Worm (Caenorhabditis elegans) whole organism, L1 larva: ENCODE measurements around the gene Y39B6A.10.
A peak's percentile ranks its signal among the peaks of the same experiment; 100 is the strongest.

Experiments
- F16B12.6 ChIP-seq: fragments of 150-350 bp; optimal IDR thresholded peaks from 2 replicates; lab custom pipeline; 2014; ENCODE audit warnings: missing biosample characterization, missing genetic modification characterization
- aha-1 ChIP-seq: fragments of 150-350 bp; optimal IDR thresholded peaks from 2 replicates; lab custom pipeline; 2014; ENCODE audit warnings: missing biosample characterization, missing genetic modification characterization
- aly-2 ChIP-seq: fragments of 150-350 bp; optimal IDR thresholded peaks from 2 replicates; lab custom pipeline; 2014; ENCODE audit warnings: missing biosample characterization, missing genetic modification characterization
- blmp-1 ChIP-seq: fragments of 150-350 bp; optimal IDR thresholded peaks from 2 replicates; lab custom pipeline; 2014; ENCODE audit warnings: missing biosample characterization, missing genetic modification characterization
- ceh-8 ChIP-seq: fragments of 200-800 bp; sonication (Bioruptor generic); optimal IDR thresholded peaks from 2 replicates; lab custom pipeline; 2018; ENCODE audit warnings: mild to moderate bottlenecking, missing genetic modification characterization, moderate library complexity, missing compliant biosample characterization
- ceh-88 ChIP-seq: fragments of 200-800 bp; sonication (Bioruptor generic); IDR thresholded peaks from 2 replicates; pipeline ENCODE4 v1.3.6; 2022; ENCODE audit warnings: missing genetic modification characterization, missing compliant biosample characterization
- ceh-90 ChIP-seq: sonication (generic microtip); optimal IDR thresholded peaks from 2 replicates; lab custom pipeline; 2016; ENCODE audit warnings: missing genetic modification characterization, missing compliant biosample characterization
- ces-1 ChIP-seq: fragments of 150-350 bp; optimal IDR thresholded peaks from 2 replicates; lab custom pipeline; 2014; ENCODE audit warnings: missing biosample characterization, missing genetic modification reagents, missing genetic modification characterization
- efl-1 ChIP-seq, 4 experiments: fragments of 150-350 bp; optimal IDR thresholded peaks in 3 of 4; peaks in 1 of 4; 1 replicate in 1 of 4; 2 replicates in 3 of 4; lab custom pipeline; 2014; ENCODE audit warnings: missing biosample characterization in 2 of 4, missing genetic modification characterization in 2 of 4, missing genetic modification reagents in 2 of 4
- efl-3 ChIP-seq: fragments of 200-800 bp; sonication (Bioruptor generic); optimal IDR thresholded peaks from 2 replicates; lab custom pipeline; 2018; ENCODE audit warnings: mild to moderate bottlenecking, missing genetic modification characterization, missing compliant biosample characterization
- egl-13 ChIP-seq: sonication (generic microtip); optimal IDR thresholded peaks from 2 replicates; lab custom pipeline; 2016; ENCODE audit warnings: missing genotype, missing genetic modification reagents, missing genetic modification characterization, missing compliant biosample characterization
- egl-27 ChIP-seq, 2 experiments: fragments of 150-350 bp in 1 of 2; sonication (generic microtip); optimal IDR thresholded peaks; 3 replicates each; lab custom pipeline; 2017 to 2018; ENCODE audit warnings: missing biosample characterization in 2 of 2, missing genetic modification characterization in 2 of 2, missing genetic modification reagents in 2 of 2
- elt-2 ChIP-seq: sonication (generic microtip); optimal IDR thresholded peaks from 2 replicates; lab custom pipeline; 2016; ENCODE audit warnings: missing genetic modification characterization, mild to moderate bottlenecking, inconsistent platforms, missing compliant biosample characterization, missing genetic modification reagents
- fkh-10 ChIP-seq: sonication (generic microtip); optimal IDR thresholded peaks from 2 replicates; lab custom pipeline; 2017; ENCODE audit warnings: missing biosample characterization, missing genetic modification reagents, missing genetic modification characterization
- fkh-8 ChIP-seq: sonication (generic microtip); optimal IDR thresholded peaks from 2 replicates; lab custom pipeline; 2016; ENCODE audit warnings: mild to moderate bottlenecking, missing genetic modification characterization, missing compliant biosample characterization
- grh-1 ChIP-seq: fragments of 200-800 bp; sonication (Bioruptor generic); IDR thresholded peaks from 2 replicates; pipeline ENCODE4 v1.3.6; 2022; ENCODE audit warnings: missing genetic modification reagents, missing genetic modification characterization, missing compliant biosample characterization
- hlh-17 ChIP-seq: fragments of 200-800 bp; sonication (Bioruptor generic); optimal IDR thresholded peaks from 2 replicates; lab custom pipeline; 2018; ENCODE audit warnings: missing genetic modification characterization, mild to moderate bottlenecking, missing compliant biosample characterization, moderate library complexity, borderline replicate concordance
- irx-1 ChIP-seq: sonication (generic microtip); optimal IDR thresholded peaks from 2 replicates; lab custom pipeline; 2016; ENCODE audit warnings: missing genetic modification characterization, missing compliant biosample characterization
- jun-1 ChIP-seq: fragments of 150-350 bp; optimal IDR thresholded peaks from 2 replicates; lab custom pipeline; 2014; ENCODE audit warnings: missing biosample characterization, missing genetic modification reagents, missing genetic modification characterization
- lin-13 ChIP-seq: fragments of 150-350 bp; optimal IDR thresholded peaks from 2 replicates; lab custom pipeline; 2014; ENCODE audit warnings: missing biosample characterization, missing genetic modification reagents, missing genetic modification characterization
- lin-14 ChIP-seq: fragments of 200-800 bp; sonication (Bioruptor generic); optimal IDR thresholded peaks from 2 replicates; lab custom pipeline; 2018; ENCODE audit warnings: mild to moderate bottlenecking, missing genetic modification characterization, moderate library complexity, missing compliant biosample characterization
- lin-15B ChIP-seq: fragments of 150-350 bp; sonication (generic microtip); optimal IDR thresholded peaks from 3 replicates; lab custom pipeline; 2014; ENCODE audit warnings: missing biosample characterization, missing genetic modification characterization
- lin-35 ChIP-seq, 2 experiments: fragments of 150-350 bp; optimal IDR thresholded peaks; 2 replicates each; lab custom pipeline; 2014; ENCODE audit warnings: missing biosample characterization in 2 of 2, missing genetic modification characterization in 2 of 2, missing genetic modification reagents in 2 of 2
- mab-9 ChIP-seq: fragments of 200-800 bp; sonication (Bioruptor generic); IDR thresholded peaks from 2 replicates; pipeline ENCODE4 v1.3.6; 2022; ENCODE audit warnings: missing genetic modification reagents, missing genetic modification characterization, missing compliant biosample characterization
- mef-2 ChIP-seq: fragments of 150-350 bp; optimal IDR thresholded peaks from 2 replicates; lab custom pipeline; 2014; ENCODE audit warnings: missing biosample characterization, missing genetic modification characterization
- nhr-20 ChIP-seq: sonication (generic microtip); optimal IDR thresholded peaks from 2 replicates; lab custom pipeline; 2016; ENCODE audit warnings: mild to moderate bottlenecking, missing genetic modification characterization, missing compliant biosample characterization
- nhr-28 ChIP-seq: fragments of 150-350 bp; optimal IDR thresholded peaks from 2 replicates; lab custom pipeline; 2014; ENCODE audit warnings: missing biosample characterization, missing genetic modification characterization
- nhr-47 ChIP-seq: sonication (generic microtip); optimal IDR thresholded peaks from 2 replicates; lab custom pipeline; 2016; ENCODE audit warnings: mild to moderate bottlenecking, missing genetic modification characterization, moderate library complexity, missing compliant biosample characterization
- nhr-77 ChIP-seq: fragments of 150-350 bp; optimal IDR thresholded peaks from 2 replicates; lab custom pipeline; 2014; ENCODE audit warnings: missing biosample characterization, missing genetic modification characterization
- nhr-90 ChIP-seq: sonication (generic microtip); optimal IDR thresholded peaks from 2 replicates; lab custom pipeline; 2016; ENCODE audit warnings: mild to moderate bottlenecking, missing genetic modification characterization, missing compliant biosample characterization; ENCODE audit not compliant: poor library complexity
- pax-3 ChIP-seq: fragments of 200-800 bp; sonication (Bioruptor generic); optimal IDR thresholded peaks from 2 replicates; lab custom pipeline; 2018; ENCODE audit warnings: mild to moderate bottlenecking, missing genetic modification characterization, moderate library complexity, missing compliant biosample characterization
- skn-1 ChIP-seq: fragments of 150-350 bp; optimal IDR thresholded peaks from 2 replicates; lab custom pipeline; 2014; ENCODE audit warnings: missing biosample characterization, missing genetic modification characterization
- sox-4 ChIP-seq: sonication (generic microtip); optimal IDR thresholded peaks from 2 replicates; lab custom pipeline; 2016; ENCODE audit warnings: missing genetic modification characterization, missing compliant biosample characterization
- sup-37 ChIP-seq: fragments of 200-800 bp; sonication (Bioruptor generic); optimal IDR thresholded peaks from 2 replicates; lab custom pipeline; 2018; ENCODE audit warnings: mild to moderate bottlenecking, missing genetic modification characterization, missing compliant biosample characterization
- swsn-7 ChIP-seq: sonication (generic microtip); optimal IDR thresholded peaks from 2 replicates; lab custom pipeline; 2016; ENCODE audit warnings: missing genetic modification characterization, missing compliant biosample characterization
- tbx-2 ChIP-seq: sonication (generic microtip); optimal IDR thresholded peaks from 2 replicates; lab custom pipeline; 2016; ENCODE audit warnings: missing genetic modification characterization, missing compliant biosample characterization
- unc-130 ChIP-seq: fragments of 150-350 bp; optimal IDR thresholded peaks from 2 replicates; lab custom pipeline; 2017; ENCODE audit warnings: missing biosample characterization, missing genetic modification characterization, inconsistent platforms
- unc-62 ChIP-seq: fragments of 150-350 bp; optimal IDR thresholded peaks from 2 replicates; lab custom pipeline; 2014; ENCODE audit warnings: missing biosample characterization, missing genetic modification reagents, missing genetic modification characterization
- unc-86 ChIP-seq: sonication (generic microtip); optimal IDR thresholded peaks from 2 replicates; lab custom pipeline; 2016; ENCODE audit warnings: missing genetic modification characterization, missing compliant biosample characterization
- unc-98 ChIP-seq: fragments of 200-800 bp; sonication (Bioruptor generic); IDR thresholded peaks from 2 replicates; pipeline ENCODE4 v1.3.6; 2022; ENCODE audit warnings: missing genetic modification characterization, missing compliant biosample characterization
- xbp-1 ChIP-seq: sonication (generic microtip); optimal IDR thresholded peaks from 2 replicates; lab custom pipeline; 2016; ENCODE audit warnings: missing genetic modification characterization, missing compliant biosample characterization
- zag-1 ChIP-seq: fragments of 150-350 bp; optimal IDR thresholded peaks from 2 replicates; lab custom pipeline; 2014; ENCODE audit warnings: missing biosample characterization, missing genetic modification characterization
- zip-4 ChIP-seq: fragments of 200-800 bp; sonication (Bioruptor generic); optimal IDR thresholded peaks from 2 replicates; lab custom pipeline; 2018; ENCODE audit warnings: mild to moderate bottlenecking, missing genetic modification characterization, moderate library complexity, missing compliant biosample characterization
- ztf-11 ChIP-seq, 2 experiments: sonication (generic microtip); optimal IDR thresholded peaks; 2 replicates each; lab custom pipeline; 2016 to 2017; ENCODE audit warnings: missing genetic modification characterization in 2 of 2, missing biosample characterization in 1 of 2, missing compliant biosample characterization in 1 of 2
- ztf-4 ChIP-seq: fragments of 150-350 bp; optimal IDR thresholded peaks from 2 replicates; lab custom pipeline; 2014; ENCODE audit warnings: missing biosample characterization, missing genetic modification characterization

The Y39B6A.10 gene

ce11 chrV:19124586-19124985 lies 8.8 kb downstream of the Y39B6A.10 start, which contains the start of gene bed-1:
Gene bed-1 (minus strand): TSS chrV:19124922.
- TF ChIP-seq nhr-77 (tag; lab: Kevin White, UChicago) (no peak), efl-1 (optimal IDR thresholded peaks at IDR 0.05; lab: Kevin White, UChicago) (no peak), efl-1 (GFP tag; optimal IDR thresholded peaks at IDR 0.05 in 1 of 2; lab: Kevin White, UChicago) (peak in 1 of 2 experiments; percentile 89), mab-9 (no peak)

- TF ChIP-seq unc-62 (GFP tag; lab: Kevin White, UChicago) (no peak), pax-3 (tag; lab: Kevin White, UChicago) (no peak), lin-15B (tag; lab: Kevin White, UChicago) (no peak), ceh-90 (no peak), skn-1 (tag; lab: Kevin White, UChicago) (no peak), unc-130 (tag; lab: Kevin White, UChicago) (no peak), ces-1 (GFP tag; lab: Kevin White, UChicago) (no peak), nhr-47 (tag; lab: Kevin White, UChicago) (no peak), egl-13 (tag; lab: Kevin White, UChicago) (no peak), ztf-11 (tag; optimal IDR thresholded peaks at IDR 0.05; lab: Kevin White, UChicago) (no peak), unc-86 (no peak), hlh-17 (GFP tag; lab: Kevin White, UChicago) (no peak), egl-27 (tag; optimal IDR thresholded peaks at IDR 0.05; lab: Kevin White, UChicago) (no peak), jun-1 (tag; lab: Kevin White, UChicago) (no peak), zag-1 (tag; lab: Kevin White, UChicago) (no peak), ceh-88 (GFP tag; lab: Robert Waterston, UW) (no peak)
Observed at ce11 chrV:19120743-19121642, 12.4 kb downstream of the Y39B6A.10 start.

DNA sequence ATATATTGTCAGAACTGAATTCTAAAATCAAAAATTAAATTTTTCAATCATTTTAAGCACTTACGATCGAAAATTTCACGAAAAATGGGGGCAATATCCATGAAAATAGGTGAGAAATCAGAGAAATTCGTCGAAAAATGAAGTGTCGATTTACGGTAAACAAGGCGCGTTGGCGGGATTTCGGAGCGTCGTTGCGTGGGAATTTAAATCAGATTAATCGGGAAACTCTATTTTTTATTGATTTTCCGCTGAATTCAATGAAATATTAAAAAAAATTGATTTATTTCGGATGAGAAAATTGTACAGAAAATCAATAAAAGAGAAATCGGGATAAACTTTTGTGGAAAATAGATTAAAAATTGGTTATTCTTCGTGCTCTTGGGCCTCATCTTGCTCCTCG lies 14.1 kb downstream of the Y39B6A.10 start, which contains the start of gene Y39B6A.13:
Gene Y39B6A.13, minus strand, starts transcription at position 166 of the 400 bp plus-strand sequence.
- TF ChIP-seq ces-1 (GFP tag; lab: Kevin White, UChicago) = no peak
- TF ChIP-seq nhr-20 = peak; percentile 13
- no peak for TF ChIP-seq blmp-1 (tag; lab: Kevin White, UChicago)
- no peak for TF ChIP-seq pax-3 (tag; lab: Kevin White, UChicago)
- TF ChIP-seq grh-1 (GFP tag; lab: Robert Waterston, UW) = no peak
- peak; percentile 41 to 89 for TF ChIP-seq efl-1 (optimal IDR thresholded peaks at IDR 0.05; lab: Kevin White, UChicago)
- peak; percentile 89 to 99 for TF ChIP-seq efl-1 (GFP tag; optimal IDR thresholded peaks at IDR 0.05 in 1 of 2; lab: Kevin White, UChicago)
- TF ChIP-seq tbx-2 = peak; percentile 40
- no peak for TF ChIP-seq unc-130 (tag; lab: Kevin White, UChicago)
- no peak for TF ChIP-seq sox-4
- TF ChIP-seq F16B12.6 (tag; lab: Kevin White, UChicago) = peak; percentile 8
- TF ChIP-seq ceh-8 (GFP tag; lab: Kevin White, UChicago) = no peak
- TF ChIP-seq mef-2 = no peak
- TF ChIP-seq skn-1 (tag; lab: Kevin White, UChicago) = peak; percentile 39
- no peak for TF ChIP-seq elt-2 (tag; lab: Kevin White, UChicago)
- TF ChIP-seq unc-98 (GFP tag; lab: Robert Waterston, UW) = no peak
- TF ChIP-seq lin-15B (tag; lab: Kevin White, UChicago) = no peak
- TF ChIP-seq swsn-7 = peak; percentile 48
- TF ChIP-seq jun-1 (tag; lab: Kevin White, UChicago) = no peak
- no peak for TF ChIP-seq efl-3
- no peak for TF ChIP-seq nhr-28
- TF ChIP-seq irx-1 (tag; lab: Kevin White, UChicago) = no peak
- no peak for TF ChIP-seq egl-27 (tag; optimal IDR thresholded peaks at IDR 0.05; lab: Kevin White, UChicago)
- no peak for TF ChIP-seq hlh-17 (GFP tag; lab: Kevin White, UChicago)
- TF ChIP-seq aha-1 = no peak
- TF ChIP-seq lin-14 = no peak
- TF ChIP-seq sup-37 (GFP tag; lab: Kevin White, UChicago) = no peak
- TF ChIP-seq lin-13 = no peak
- TF ChIP-seq fkh-10 (GFP tag; lab: Kevin White, UChicago) = no peak
- no peak for TF ChIP-seq nhr-90 (tag; lab: Kevin White, UChicago)
- TF ChIP-seq mab-9 = no peak
- TF ChIP-seq zip-4 (GFP tag; lab: Kevin White, UChicago) = no peak
- TF ChIP-seq ztf-4 (tag; lab: Kevin White, UChicago) = no peak
- no peak for TF ChIP-seq aly-2 (tag; lab: Kevin White, UChicago)
- TF ChIP-seq xbp-1 (tag; lab: Kevin White, UChicago) = peak; percentile 42
- TF ChIP-seq fkh-8 (tag; lab: Kevin White, UChicago) = peak; percentile 27
- peak; percentile 77 to 88 for TF ChIP-seq lin-35 (GFP tag; optimal IDR thresholded peaks at IDR 0.05; lab: Kevin White, UChicago)
